Worm (Caenorhabditis elegans) whole organism, L4 larva: Measurements from ENCODE around the gene clec-62.

Experiments used
- ceh-62 ChIP-seq: sonication (generic microtip); optimal IDR thresholded peaks from 2 replicates; lab custom pipeline; 2017; ENCODE audit warnings: missing biosample characterization, missing genetic modification characterization
- dmd-9 ChIP-seq: fragments of 200-800 bp; sonication (Bioruptor generic); IDR thresholded peaks from 2 replicates; pipeline ENCODE4 v1.3.6; 2022; ENCODE audit warnings: missing genetic modification reagents, missing genetic modification characterization, missing compliant biosample characterization
- dve-1 ChIP-seq: sonication (generic microtip); optimal IDR thresholded peaks from 2 replicates; lab custom pipeline; 2017; ENCODE audit warnings: antibody characterized with exemption, mild to moderate bottlenecking, missing genetic modification characterization, missing compliant biosample characterization; ENCODE audit not compliant: insufficient read depth
- fkh-10 ChIP-seq: fragments of 150-350 bp; optimal IDR thresholded peaks from 2 replicates; lab custom pipeline; 2014; ENCODE audit warnings: missing biosample characterization, missing genetic modification reagents, missing genetic modification characterization
- fos-1 ChIP-seq: fragments of 150-350 bp; optimal IDR thresholded peaks from 2 replicates; lab custom pipeline; 2014; ENCODE audit warnings: missing biosample characterization, missing genetic modification characterization
- hmg-1.1 ChIP-seq: fragments of 200-800 bp; sonication (Bioruptor generic); IDR thresholded peaks from 2 replicates; pipeline ENCODE4 v1.3.6; 2022; ENCODE audit warnings: missing genetic modification reagents, missing genetic modification characterization, missing compliant biosample characterization
- mdt-29 ChIP-seq: fragments of 200-800 bp; sonication (Bioruptor generic); IDR thresholded peaks from 2 replicates; pipeline ENCODE4 v1.3.6; 2022; ENCODE audit warnings: missing genetic modification reagents, missing genetic modification characterization, missing compliant biosample characterization
- nhr-25 ChIP-seq: sonication (generic microtip); optimal IDR thresholded peaks from 2 replicates; lab custom pipeline; 2017; ENCODE audit warnings: missing genetic modification characterization, mild to moderate bottlenecking, missing compliant biosample characterization, antibody characterized with exemption, moderate library complexity, borderline replicate concordance; ENCODE audit not compliant: insufficient read depth
- rbr-2 ChIP-seq: sonication (generic microtip); optimal IDR thresholded peaks from 2 replicates; lab custom pipeline; 2016; ENCODE audit warnings: missing genotype, missing genetic modification characterization, missing compliant biosample characterization
- vab-7 ChIP-seq: fragments of 200-800 bp; sonication (Bioruptor generic); IDR thresholded peaks from 2 replicates; pipeline ENCODE4 v1.3.6; 2022; ENCODE audit warnings: missing genetic modification reagents, missing genetic modification characterization, missing compliant biosample characterization
- ztf-11 ChIP-seq: fragments of 150-350 bp; optimal IDR thresholded peaks from 2 replicates; lab custom pipeline; 2014; ENCODE audit warnings: missing biosample characterization, missing genetic modification characterization

DNA sequence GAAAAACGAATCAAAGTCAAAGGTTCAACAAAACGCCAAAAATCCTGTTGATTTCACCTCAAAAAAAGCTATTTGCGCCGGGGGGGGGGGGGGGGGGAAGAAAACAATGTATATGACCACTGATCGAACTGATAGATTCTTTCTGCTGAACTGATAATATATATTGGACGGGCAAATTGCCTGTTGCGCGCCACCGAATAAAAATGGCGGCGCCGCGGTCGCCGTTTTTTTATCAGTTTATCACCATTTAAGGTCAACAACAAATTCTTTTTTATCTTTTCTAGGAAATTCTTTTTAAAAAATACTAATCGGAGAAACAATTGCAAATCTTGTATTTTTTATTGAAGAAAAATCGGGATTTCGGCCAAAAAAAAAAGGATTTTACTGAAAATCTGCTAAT, 15.2 kb downstream of the clec-62 start:
- TF ChIP-seq ztf-11, result no peak
- TF ChIP-seq nhr-25 (tag; lab: Kevin White, UChicago), result no peak
- no peak for TF ChIP-seq fkh-10 (GFP tag; lab: Kevin White, UChicago)
- no peak for TF ChIP-seq dmd-9 (GFP tag; lab: Robert Waterston, UW)
- TF ChIP-seq dve-1, result peak; percentile 46
- TF ChIP-seq vab-7 (GFP tag; lab: Robert Waterston, UW), result no peak
- no peak for TF ChIP-seq rbr-2 (tag; lab: Kevin White, UChicago)
- TF ChIP-seq fos-1 (tag; lab: Kevin White, UChicago), result no peak
- TF ChIP-seq ceh-62 (tag; lab: Kevin White, UChicago), result no peak
- TF ChIP-seq mdt-29, result no peak
- no peak for TF ChIP-seq hmg-1.1 (GFP tag; lab: Robert Waterston, UW)
